Fruit fly (Drosophila melanogaster): ENCODE results near the gene Ubr3.

DNA sequence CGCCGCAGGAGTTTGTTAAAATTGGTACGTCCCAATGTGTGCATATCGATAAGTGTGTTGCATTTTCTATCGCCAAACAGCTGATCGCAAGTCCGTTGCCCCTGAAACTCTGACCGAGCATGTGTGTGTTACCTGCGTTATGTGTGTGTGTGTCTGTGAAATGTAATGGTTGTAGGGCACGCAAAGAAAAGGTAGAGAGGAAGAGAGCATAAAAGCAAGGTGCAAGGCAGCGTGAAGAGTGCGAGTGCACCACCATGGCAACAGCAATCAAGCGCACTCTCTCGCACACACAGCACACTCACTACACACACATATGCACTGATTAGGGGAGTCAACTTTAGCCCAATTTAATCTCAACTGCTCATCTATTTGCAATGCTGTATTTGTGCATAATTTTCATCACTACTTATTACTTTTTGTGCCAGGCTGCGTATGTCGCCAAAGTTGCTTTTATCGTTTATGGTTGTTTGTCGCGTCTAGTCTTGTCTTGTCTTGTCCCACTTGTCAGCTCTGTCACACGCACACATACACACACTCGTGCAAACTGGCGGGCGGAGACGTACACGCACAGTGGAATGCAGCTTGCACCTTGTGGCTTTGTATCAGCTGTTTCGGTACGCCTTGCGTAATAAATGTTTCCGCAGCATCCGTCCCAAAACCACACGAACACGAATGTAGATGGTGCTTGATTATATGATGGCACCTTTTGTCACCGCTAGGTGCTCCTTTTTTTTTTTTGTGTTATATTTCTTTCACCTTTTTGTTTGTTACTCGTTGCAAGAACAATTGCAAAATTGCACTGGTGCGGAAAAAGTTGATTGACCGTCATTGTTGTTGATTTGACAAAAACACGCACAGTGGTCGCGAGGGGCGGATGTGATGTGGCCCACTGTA lies 2.1 kb downstream of the Ubr3 start:
- peak; percentile 75 for TF ChIP-seq peb (GFP tag; IDR thresholded peaks at IDR 0.05)
- peak; percentile 77 for TF ChIP-seq CG6254 (GFP tag; optimal IDR thresholded peaks at IDR 0.05)
- TF ChIP-seq E2f2 (GFP tag; IDR thresholded peaks at IDR 0.05), result no peak; the same call in 1 of the 2 replicates
- TF ChIP-seq CG1647 (GFP tag; optimal IDR thresholded peaks at IDR 0.05), result peak; percentile 16
- TF ChIP-seq H15 (GFP tag; IDR thresholded peaks at IDR 0.05), result peak; percentile 52; the same call in 1 of the 3 replicates
- peak; percentile 57 for TF ChIP-seq crc (GFP tag; optimal IDR thresholded peaks at IDR 0.05)
- TF ChIP-seq TFAM (GFP tag; optimal IDR thresholded peaks at IDR 0.05), result peak; percentile 40
- no peak for TF ChIP-seq pan (optimal IDR thresholded peaks at IDR 0.05)
- peak in 1 of 2 experiments; percentile 64 for TF ChIP-seq pan (GFP tag; optimal IDR thresholded peaks at IDR 0.05 in 1 of 2, IDR thresholded peaks at IDR 0.05 in 1 of 2)
- no peak for TF ChIP-seq HmgZ (tag; optimal IDR thresholded peaks at IDR 0.05)

Measured in whole organism, embryonic.